Worm (Caenorhabditis elegans) whole organism, L3 larva: ENCODE measurements around the gene Y54G2A.41.
"Not testable (repeated sequence)": the region's sequence is repeated elsewhere in the genome, so short reads cannot be mapped to it uniquely, and the experiment has no call there.

Experiments used
- R02D3.7 ChIP-seq: fragments of 150-350 bp; optimal IDR thresholded peaks from 2 replicates; lab custom pipeline; 2014; ENCODE audit warnings: missing biosample characterization, missing genetic modification characterization
- ZK546.5 ChIP-seq: sonication (generic microtip); optimal IDR thresholded peaks from 2 replicates; lab custom pipeline; 2017; ENCODE audit warnings: missing biosample characterization, missing genetic modification characterization
- ama-1 ChIP-seq: fragments of 150-350 bp; optimal IDR thresholded peaks from 2 replicates; lab custom pipeline; 2018
- ceh-16 ChIP-seq: sonication (generic microtip); optimal IDR thresholded peaks from 2 replicates; lab custom pipeline; 2017; ENCODE audit warnings: missing biosample characterization, missing genetic modification characterization
- ceh-28 ChIP-seq: fragments of 150-350 bp; optimal IDR thresholded peaks from 2 replicates; lab custom pipeline; 2014; ENCODE audit warnings: missing biosample characterization, missing genetic modification reagents, missing genetic modification characterization
- ceh-82 ChIP-seq: fragments of 150-350 bp; optimal IDR thresholded peaks from 2 replicates; lab custom pipeline; 2014; ENCODE audit warnings: missing biosample characterization, missing genetic modification characterization
- ceh-9 ChIP-seq: sonication (generic microtip); optimal IDR thresholded peaks from 2 replicates; lab custom pipeline; 2018; ENCODE audit warnings: missing biosample characterization, missing genetic modification characterization
- daf-12 ChIP-seq: fragments of 150-350 bp; optimal IDR thresholded peaks from 2 replicates; lab custom pipeline; 2014; ENCODE audit warnings: missing biosample characterization, missing genetic modification reagents, missing genetic modification characterization
- egl-27 ChIP-seq: sonication (generic microtip); optimal IDR thresholded peaks from 4 replicates; lab custom pipeline; 2017; ENCODE audit warnings: missing biosample characterization, missing genetic modification reagents, missing genetic modification characterization
- elt-2 ChIP-seq: sonication (generic microtip); optimal IDR thresholded peaks from 2 replicates; lab custom pipeline; 2016; ENCODE audit warnings: missing genetic modification reagents, mild to moderate bottlenecking, missing genetic modification characterization, missing compliant biosample characterization
- eor-1 ChIP-seq, 2 experiments: fragments of 150-350 bp; optimal IDR thresholded peaks; 2 replicates each; lab custom pipeline; 2014 to 2018; ENCODE audit warnings: missing biosample characterization in 2 of 2, missing genetic modification characterization in 2 of 2
- fkh-10 ChIP-seq: sonication (generic microtip); optimal IDR thresholded peaks from 2 replicates; lab custom pipeline; 2017; ENCODE audit warnings: missing biosample characterization, missing genetic modification reagents, missing genetic modification characterization
- fkh-2 ChIP-seq: fragments of 150-350 bp; optimal IDR thresholded peaks from 2 replicates; lab custom pipeline; 2014; ENCODE audit warnings: missing biosample characterization, missing genetic modification reagents, missing genetic modification characterization
- fos-1 ChIP-seq: fragments of 150-350 bp; optimal IDR thresholded peaks from 2 replicates; lab custom pipeline; 2014; ENCODE audit warnings: missing biosample characterization, missing genetic modification characterization
- hmg-11 ChIP-seq: sonication (generic microtip); optimal IDR thresholded peaks from 2 replicates; lab custom pipeline; 2016; ENCODE audit warnings: missing genetic modification characterization, missing compliant biosample characterization
- jun-1 ChIP-seq: fragments of 150-350 bp; optimal IDR thresholded peaks from 2 replicates; lab custom pipeline; 2014; ENCODE audit warnings: missing biosample characterization, missing genetic modification reagents, missing genetic modification characterization
- lin-15B ChIP-seq: fragments of 150-350 bp; optimal IDR thresholded peaks from 2 replicates; lab custom pipeline; 2014; ENCODE audit warnings: missing biosample characterization, missing genetic modification characterization
- mdl-1 ChIP-seq: fragments of 150-350 bp; optimal IDR thresholded peaks from 2 replicates; lab custom pipeline; 2014; ENCODE audit warnings: missing biosample characterization, missing genetic modification characterization
- nfya-1 ChIP-seq: sonication (generic microtip); optimal IDR thresholded peaks from 2 replicates; lab custom pipeline; 2017; ENCODE audit warnings: missing genetic modification characterization, mild to moderate bottlenecking, missing compliant biosample characterization, antibody characterized with exemption, moderate library complexity; ENCODE audit not compliant: insufficient read depth
- nhr-11 ChIP-seq: fragments of 150-350 bp; optimal IDR thresholded peaks from 2 replicates; lab custom pipeline; 2014; ENCODE audit warnings: missing biosample characterization, missing genetic modification characterization
- nhr-23 ChIP-seq: fragments of 150-350 bp; optimal IDR thresholded peaks from 2 replicates; lab custom pipeline; 2014; ENCODE audit warnings: missing biosample characterization, missing genetic modification reagents, missing genetic modification characterization
- nhr-43 ChIP-seq: sonication (generic microtip); optimal IDR thresholded peaks from 2 replicates; lab custom pipeline; 2016; ENCODE audit warnings: mild to moderate bottlenecking, missing genetic modification characterization, missing compliant biosample characterization; ENCODE audit not compliant: poor library complexity, severe bottlenecking
- nhr-76 ChIP-seq: fragments of 150-350 bp; sonication (generic microtip); optimal IDR thresholded peaks from 5 replicates; lab custom pipeline; 2014; ENCODE audit warnings: missing biosample characterization, missing genetic modification characterization
- nhr-77 ChIP-seq: fragments of 150-350 bp; optimal IDR thresholded peaks from 2 replicates; lab custom pipeline; 2014; ENCODE audit warnings: missing biosample characterization, missing genetic modification characterization
- pha-4 ChIP-seq: fragments of 150-350 bp; optimal IDR thresholded peaks from 2 replicates; lab custom pipeline; 2014; ENCODE audit warnings: missing biosample characterization, missing genetic modification reagents, missing genetic modification characterization
- pqm-1 ChIP-seq: fragments of 150-350 bp; optimal IDR thresholded peaks from 2 replicates; lab custom pipeline; 2017; ENCODE audit warnings: missing biosample characterization, missing genetic modification characterization, inconsistent platforms
- skn-1 ChIP-seq: fragments of 150-350 bp; optimal IDR thresholded peaks from 2 replicates; lab custom pipeline; 2014; ENCODE audit warnings: missing biosample characterization, missing genetic modification characterization
- unc-62 ChIP-seq: fragments of 150-350 bp; sonication (generic microtip); optimal IDR thresholded peaks from 4 replicates; lab custom pipeline; 2014; ENCODE audit warnings: missing biosample characterization, missing genetic modification reagents, missing genetic modification characterization

Gene Y54G2A.41

DNA sequence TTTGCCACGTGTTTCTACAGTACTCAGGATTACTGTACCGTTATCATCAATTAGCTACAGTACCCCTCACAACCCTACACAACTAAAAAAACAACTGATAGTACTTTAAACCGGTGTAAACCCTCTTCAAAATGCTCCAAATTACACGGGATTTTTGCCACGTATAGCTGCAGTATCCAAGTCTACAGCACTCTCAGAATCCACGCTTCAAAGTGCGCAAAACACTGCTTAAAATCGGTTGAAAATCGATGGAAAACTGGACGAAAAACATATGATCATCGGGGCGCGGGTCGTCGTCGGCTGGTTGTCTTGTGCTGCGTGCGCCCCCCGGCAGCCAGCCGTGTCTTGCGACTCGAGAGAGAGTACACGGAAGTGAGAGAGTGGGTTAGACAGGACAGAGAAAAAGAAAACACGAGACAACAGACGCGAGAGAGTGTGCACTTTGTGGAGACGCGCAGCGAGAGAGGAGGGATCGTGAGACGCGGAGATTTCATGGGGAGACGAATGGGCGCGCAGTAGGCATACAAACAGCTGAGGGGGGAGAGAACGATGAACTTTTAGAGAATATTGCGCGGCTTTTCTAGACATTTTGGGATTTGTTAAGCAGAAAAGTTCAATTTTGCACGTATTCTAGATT is 43.2 kb upstream of the Y54G2A.41 start (continued):
- TF ChIP-seq nhr-77 (tag; lab: Kevin White, UChicago), result no peak

DNA sequence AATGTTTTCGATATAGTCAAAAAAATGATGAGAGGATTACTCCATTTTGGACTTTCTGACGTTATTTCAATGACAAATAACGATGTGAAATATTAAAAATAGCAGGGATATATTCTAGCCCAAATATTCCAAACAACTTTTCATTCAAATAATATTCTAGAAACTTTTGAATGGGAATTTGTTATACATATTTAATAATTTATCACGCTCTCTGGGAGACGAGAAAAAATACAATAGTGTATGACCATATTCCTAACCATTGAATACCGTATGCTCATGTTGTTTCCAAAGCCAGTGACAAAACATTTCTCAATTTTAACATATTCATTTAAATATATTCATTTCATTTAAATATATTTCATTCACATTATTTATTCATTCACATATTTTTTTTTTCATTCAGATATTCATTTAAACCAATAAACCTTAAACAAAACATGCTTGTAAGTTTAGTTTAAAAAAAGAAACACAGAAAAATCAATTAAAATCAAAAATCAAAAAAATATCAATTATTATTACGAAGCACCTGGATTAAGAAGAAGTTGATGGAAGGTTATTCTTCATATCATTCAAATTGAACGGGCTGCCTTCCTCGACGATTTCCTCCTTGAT is 42.0 kb upstream of the Y54G2A.41 start:
- TF ChIP-seq pha-4 (peak; percentile 39), egl-27 (tag; lab: Kevin White, UChicago) (no peak), fos-1 (tag; lab: Kevin White, UChicago) (peak; percentile 52), elt-2 (tag; lab: Kevin White, UChicago) (peak; percentile 55)

DNA sequence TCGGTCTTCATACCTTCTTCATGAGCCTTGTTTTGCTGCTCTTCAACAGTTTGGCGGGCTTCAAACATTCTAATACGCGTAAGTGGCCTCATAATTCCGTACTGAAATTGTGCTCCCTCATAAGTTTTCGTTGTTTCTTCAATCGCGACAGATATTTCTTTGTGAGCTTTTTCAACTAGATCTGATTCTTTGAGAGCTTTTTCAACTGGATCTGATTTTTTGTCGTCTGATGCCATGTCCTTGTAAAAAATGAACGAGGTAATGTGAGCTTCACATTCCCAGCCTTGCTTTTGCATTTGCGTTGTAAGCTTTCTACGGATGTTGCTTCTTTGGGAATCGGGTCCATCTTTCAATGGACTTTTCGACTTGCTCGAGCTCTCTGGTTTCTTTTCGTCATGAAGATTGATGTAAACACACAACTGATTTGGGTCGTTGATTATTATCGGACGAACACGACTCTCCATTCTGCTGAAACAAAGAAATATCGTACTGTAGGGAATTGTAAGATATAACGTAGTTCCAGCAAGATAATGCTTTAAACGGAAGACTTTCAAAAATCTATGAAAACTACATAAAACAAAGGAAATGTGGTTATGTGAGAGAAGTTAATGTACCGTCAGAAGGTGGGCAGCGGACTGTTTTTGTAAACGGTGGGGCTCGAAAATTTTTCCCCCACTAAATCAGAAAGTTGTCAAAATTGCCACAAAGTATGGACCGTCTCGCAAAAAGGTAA is 41.3 kb upstream of the Y54G2A.41 start, which contains the start of gene Y94H6A.10:
Y94H6A.10 (minus strand) TSS at position 464 of the 733 bp plus-strand sequence.
- TF ChIP-seq ama-1 (lab: Kevin White, UChicago) (peak; percentile 79), hmg-11 (tag; lab: Kevin White, UChicago) (no peak)

ce11 chrIV:2711122-2711669 is 40.5 kb upstream of the Y54G2A.41 start:
- peak; percentile 0 for TF ChIP-seq nfya-1
- no peak for TF ChIP-seq nhr-11
- peak; percentile 18 for TF ChIP-seq lin-15B (tag; lab: Kevin White, UChicago)
- peak; percentile 60 for TF ChIP-seq pqm-1
- no peak for TF ChIP-seq ceh-9
- no peak for TF ChIP-seq unc-62 (GFP tag; lab: Kevin White, UChicago)
- peak; percentile 34 for TF ChIP-seq skn-1 (tag; lab: Kevin White, UChicago)
- no peak for TF ChIP-seq R02D3.7 (tag; lab: Kevin White, UChicago)
- peak; percentile 31 for TF ChIP-seq pha-4
- peak; percentile 60 for TF ChIP-seq elt-2 (tag; lab: Kevin White, UChicago)

DNA sequence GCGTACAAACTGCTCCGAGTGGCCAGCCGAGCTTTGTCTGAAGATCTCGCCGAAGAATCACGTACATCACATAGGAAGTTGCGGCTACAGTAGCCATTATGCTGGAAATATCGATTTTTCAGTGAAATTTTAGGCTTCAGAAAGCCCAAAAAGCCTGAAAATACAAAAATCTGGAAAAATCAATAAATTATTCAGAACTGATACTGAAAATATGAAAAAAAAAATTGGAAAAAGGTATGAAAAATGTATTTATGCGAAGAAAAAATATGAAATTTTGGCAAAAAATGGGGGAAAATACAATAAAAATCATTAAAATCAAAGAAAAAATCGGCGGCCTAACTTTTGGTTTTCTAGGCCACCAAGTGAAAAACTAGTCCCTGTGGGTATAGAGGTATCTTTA is 38.7 kb upstream of the Y54G2A.41 start, which contains the start of gene Y94H6A.12:
Y94H6A.12 (minus strand) TSS at position 101 of the 400 bp plus-strand sequence.
- TF ChIP-seq ZK546.5, result no peak
- no peak for TF ChIP-seq ceh-82 (tag; lab: Kevin White, UChicago)
- TF ChIP-seq ceh-16 (tag; lab: Kevin White, UChicago), result no peak
- no peak for TF ChIP-seq R02D3.7 (tag; lab: Kevin White, UChicago)
- no peak for TF ChIP-seq eor-1 (tag; optimal IDR thresholded peaks at IDR 0.05; lab: Kevin White, UChicago)
- no peak for TF ChIP-seq fkh-2 (tag; lab: Kevin White, UChicago)
- no peak for TF ChIP-seq nhr-43 (tag; lab: Kevin White, UChicago)
- no peak for TF ChIP-seq skn-1 (tag; lab: Kevin White, UChicago)
- no peak for TF ChIP-seq daf-12
- no peak for TF ChIP-seq nhr-76 (tag; lab: Kevin White, UChicago)
- TF ChIP-seq jun-1 (tag; lab: Kevin White, UChicago), result no peak

ce11 chrIV:2716474-2716873 is 35.2 kb upstream of the Y54G2A.41 start, which contains the start of gene Y94H6A.7:
Y94H6A.7 (minus strand) TSS chrIV:2716574.
- not testable (repeated sequence) for TF ChIP-seq egl-27 (tag; lab: Kevin White, UChicago); fkh-10 (GFP tag; lab: Kevin White, UChicago); nhr-23 (tag; lab: Kevin White, UChicago)

DNA sequence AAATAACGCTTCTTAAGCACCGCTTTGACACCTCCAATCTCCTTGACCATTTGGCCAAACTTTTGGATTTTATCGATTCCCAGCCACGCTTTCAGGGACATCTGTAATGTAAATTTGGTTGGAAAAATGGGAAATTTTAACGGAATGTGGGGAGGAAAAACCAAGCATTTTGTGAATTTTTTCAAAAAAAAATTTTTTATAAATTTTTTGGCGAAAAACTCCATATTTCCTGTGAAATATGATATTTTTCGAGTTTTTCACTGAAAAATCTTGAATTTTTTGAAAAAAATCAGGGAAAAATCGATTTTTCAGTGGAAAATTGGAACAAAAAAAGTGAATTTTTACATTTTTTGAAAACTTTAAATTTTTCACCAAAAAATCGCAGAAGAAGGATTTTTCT is 31.9 kb upstream of the Y54G2A.41 start, which contains the start of gene ndua-12:
ndua-12 (minus strand) TSS at position 101 of the 400 bp plus-strand sequence.
- not testable (repeated sequence) for TF ChIP-seq ceh-28, mdl-1, fkh-2 (tag; lab: Kevin White, UChicago)
